Worm (Caenorhabditis elegans) whole organism, midembryonic: ENCODE data around the gene efl-1.

Source experiments
- med-1 ChIP-seq: sonication (generic microtip); optimal IDR thresholded peaks from 2 replicates; lab custom pipeline; 2017; ENCODE audit warnings: missing genetic modification characterization, mild to moderate bottlenecking, missing compliant biosample characterization, antibody characterized with exemption, missing genetic modification reagents; ENCODE audit not compliant: insufficient read depth
- tab-1 ChIP-seq: fragments of 200-800 bp; sonication (Bioruptor generic); IDR thresholded peaks from 2 replicates; pipeline ENCODE4 v1.3.6; 2022; ENCODE audit warnings: missing genetic modification characterization, missing compliant biosample characterization
- ztf-23 ChIP-seq: fragments of 200-800 bp; sonication (Bioruptor generic); IDR thresholded peaks from 2 replicates; pipeline ENCODE4 v1.3.6; 2022; ENCODE audit warnings: missing genetic modification reagents, missing genetic modification characterization, missing compliant biosample characterization
- ztf-29 ChIP-seq: fragments of 200-800 bp; sonication (Bioruptor generic); IDR thresholded peaks from 2 replicates; pipeline ENCODE4 v1.3.6; 2022; ENCODE audit warnings: missing genetic modification reagents, missing genetic modification characterization, missing compliant biosample characterization

- TF ChIP-seq tab-1 (no peak), ztf-29 (GFP tag; lab: Robert Waterston, UW) (no peak), med-1 (GFP tag; lab: Kevin White, UChicago) (no peak), ztf-23 (GFP tag; lab: Robert Waterston, UW) (no peak)
These were observed 54.2 kb downstream of the efl-1 start for ce11 chrV:16911294-16911693.
